Fruit fly (Drosophila melanogaster) whole organism, embryonic: ENCODE results near the gene CG4896.

ENCODE experiments used
- CG13296 ChIP-seq: fragments of 200-800 bp; sonication (Bioruptor generic); optimal IDR thresholded peaks from 3 replicates; lab custom pipeline; 2018; ENCODE audit warnings: missing biosample characterization, mild to moderate bottlenecking, missing genetic modification characterization
- Hsf ChIP-seq: fragments of 200-800 bp; sonication (Bioruptor generic); optimal IDR thresholded peaks from 3 replicates; lab custom pipeline; 2016; ENCODE audit warnings: missing biosample characterization, missing genetic modification characterization
- Usf ChIP-seq: fragments of 200-800 bp; sonication (Bioruptor generic); optimal IDR thresholded peaks from 2 replicates; lab custom pipeline; 2017; ENCODE audit warnings: missing genotype, missing biosample characterization, missing genetic modification characterization
- dmrt99B ChIP-seq: fragments of 200-800 bp; sonication (Bioruptor generic); optimal IDR thresholded peaks from 2 replicates; lab custom pipeline; 2018; ENCODE audit warnings: missing biosample characterization, mild to moderate bottlenecking, missing genetic modification characterization, moderate library complexity
- en ChIP-seq: fragments of 200-800 bp; sonication (Bioruptor generic); optimal IDR thresholded peaks from 2 replicates; lab custom pipeline; 2016; ENCODE audit warnings: missing biosample characterization, missing genetic modification characterization
- fd3F ChIP-seq: fragments of 200-800 bp; sonication (Bioruptor generic); optimal IDR thresholded peaks from 2 replicates; lab custom pipeline; 2018; ENCODE audit warnings: missing biosample characterization, mild to moderate bottlenecking, missing genetic modification characterization, moderate library complexity
- sr ChIP-seq: fragments of 200-800 bp; sonication (Bioruptor generic); IDR thresholded peaks from 3 replicates; pipeline ENCODE4 v1.3.6; 2022; ENCODE audit warnings: missing biosample characterization, missing genetic modification characterization

DNA sequence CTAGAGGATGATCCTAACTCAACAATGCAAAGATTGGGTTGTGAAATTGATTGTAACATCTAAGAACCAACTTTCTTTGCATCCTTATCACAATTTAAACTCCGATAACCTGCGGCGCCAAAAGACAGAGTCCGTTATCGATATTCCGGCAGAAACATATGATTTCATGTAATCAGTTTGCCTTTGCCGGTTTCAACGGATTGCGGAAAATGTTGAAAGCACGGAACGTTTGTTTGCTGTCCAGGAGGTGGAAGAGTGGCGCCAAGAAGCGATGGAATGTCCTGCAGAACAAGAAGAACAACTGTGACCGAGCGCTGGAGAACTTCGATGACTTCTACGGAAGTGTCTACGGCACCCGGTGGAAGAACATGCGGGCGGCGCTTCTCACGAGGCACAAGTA lies 29.8 kb upstream of the CG4896 start:
- no peak for TF ChIP-seq fd3F (GFP tag; lab: Kevin White, UChicago)
- TF ChIP-seq Usf (GFP tag; lab: Kevin White, UChicago): no peak
- TF ChIP-seq sr (GFP tag; lab: Robert Waterston, UW): no peak
- no peak for TF ChIP-seq Hsf
- TF ChIP-seq dmrt99B (tag; lab: Kevin White, UChicago): no peak
- TF ChIP-seq CG13296 (GFP tag; lab: Kevin White, UChicago): no peak
- TF ChIP-seq en (GFP tag; lab: Kevin White, UChicago): no peak
